Fruit fly (Drosophila melanogaster) whole organism, embryonic: ENCODE results near the gene fz.

Source experiments
- Aef1 ChIP-seq: fragments of 200-800 bp; sonication (Bioruptor generic); IDR thresholded peaks from 3 replicates; pipeline ENCODE4 v1.3.6; 2022; ENCODE audit warnings: missing biosample characterization, missing genetic modification characterization
- Atf-2 ChIP-seq: fragments of 200-800 bp; sonication (Bioruptor generic); optimal IDR thresholded peaks from 2 replicates; lab custom pipeline; 2016; ENCODE audit warnings: missing biosample characterization, missing genetic modification characterization
- Blimp-1 ChIP-seq: fragments of 200-800 bp; sonication (Bioruptor generic); optimal IDR thresholded peaks from 3 replicates; lab custom pipeline; 2018; ENCODE audit warnings: missing biosample characterization, missing genetic modification characterization, mild to moderate bottlenecking, moderate library complexity, missing genetic modification reagents
- C15 ChIP-seq: fragments of 200-800 bp; sonication (Bioruptor generic); IDR thresholded peaks from 3 replicates; pipeline ENCODE4 v1.3.6; 2022; ENCODE audit warnings: missing biosample characterization, missing genetic modification characterization
- CG10274 ChIP-seq: fragments of 200-800 bp; sonication (Bioruptor generic); optimal IDR thresholded peaks from 3 replicates; lab custom pipeline; 2017; ENCODE audit warnings: missing biosample characterization, mild to moderate bottlenecking, missing genetic modification characterization
- CG10366 ChIP-seq: fragments of 200-800 bp; sonication (Bioruptor generic); IDR thresholded peaks from 2 replicates; pipeline ENCODE4 v1.3.6; 2022; ENCODE audit warnings: missing biosample characterization, missing genetic modification characterization
- CG10979 ChIP-seq: fragments of 200-800 bp; sonication (Bioruptor generic); optimal IDR thresholded peaks from 2 replicates; lab custom pipeline; 2018; ENCODE audit warnings: missing biosample characterization, mild to moderate bottlenecking, missing genetic modification characterization, moderate library complexity
- CG11398 ChIP-seq: fragments of 200-800 bp; sonication (Bioruptor generic); optimal IDR thresholded peaks from 2 replicates; lab custom pipeline; 2016; ENCODE audit warnings: missing biosample characterization, missing genetic modification characterization
- CG11504 ChIP-seq: fragments of 200-800 bp; sonication (Bioruptor generic); optimal IDR thresholded peaks from 3 replicates; lab custom pipeline; 2019; ENCODE audit warnings: missing biosample characterization, mild to moderate bottlenecking, missing genetic modification characterization, moderate library complexity
- CG12391 ChIP-seq: fragments of 200-800 bp; sonication (Bioruptor generic); optimal IDR thresholded peaks from 3 replicates; lab custom pipeline; 2018; ENCODE audit warnings: missing biosample characterization, mild to moderate bottlenecking, missing genetic modification characterization, moderate library complexity
- CG13775 ChIP-seq: fragments of 200-800 bp; sonication (Bioruptor generic); optimal IDR thresholded peaks from 3 replicates; lab custom pipeline; 2017; ENCODE audit warnings: missing biosample characterization, mild to moderate bottlenecking, missing genetic modification characterization
- CG14050 ChIP-seq: fragments of 200-800 bp; sonication (Bioruptor generic); IDR thresholded peaks from 3 replicates; pipeline ENCODE4 v1.3.6; 2022; ENCODE audit warnings: missing biosample characterization, missing genetic modification characterization
- CG14710 ChIP-seq: fragments of 200-800 bp; sonication (Bioruptor generic); optimal IDR thresholded peaks from 3 replicates; lab custom pipeline; 2019; ENCODE audit warnings: missing biosample characterization, mild to moderate bottlenecking, missing genetic modification characterization, moderate library complexity
- CG17359 ChIP-seq: fragments of 200-800 bp; sonication (Bioruptor generic); optimal IDR thresholded peaks from 3 replicates; lab custom pipeline; 2018; ENCODE audit warnings: missing biosample characterization, mild to moderate bottlenecking, missing genetic modification characterization, moderate library complexity
- CG17361 ChIP-seq: fragments of 200-800 bp; sonication (Bioruptor generic); IDR thresholded peaks from 3 replicates; pipeline ENCODE4 v1.3.6; 2022; ENCODE audit warnings: missing biosample characterization, missing genetic modification characterization
- CG17802 ChIP-seq: fragments of 200-800 bp; sonication (Bioruptor generic); optimal IDR thresholded peaks from 2 replicates; lab custom pipeline; 2018; ENCODE audit warnings: missing biosample characterization, mild to moderate bottlenecking, missing genetic modification characterization, moderate library complexity
- CG18476 ChIP-seq: fragments of 200-800 bp; sonication (Bioruptor generic); optimal IDR thresholded peaks from 2 replicates; lab custom pipeline; 2016; ENCODE audit warnings: missing biosample characterization, mild to moderate bottlenecking, missing genetic modification characterization
- CG2116 ChIP-seq: fragments of 200-800 bp; sonication (Bioruptor generic); optimal IDR thresholded peaks from 3 replicates; lab custom pipeline; 2018; ENCODE audit warnings: missing biosample characterization, mild to moderate bottlenecking, missing genetic modification characterization
- CG2129 ChIP-seq: fragments of 200-800 bp; sonication (Bioruptor generic); IDR thresholded peaks from 2 replicates; pipeline ENCODE4 v1.3.6; 2022; ENCODE audit warnings: missing biosample characterization, missing genetic modification characterization; ENCODE audit not compliant: partially characterized antibody
- CG6689 ChIP-seq: fragments of 200-800 bp; sonication (Bioruptor generic); IDR thresholded peaks from 2 replicates; pipeline ENCODE4 v1.3.6; 2022; ENCODE audit warnings: missing biosample characterization, missing genetic modification characterization
- CG8290 ChIP-seq, 3 experiments: fragments of 200-800 bp; sonication (Bioruptor generic); optimal IDR thresholded peaks; 2 replicates each; lab custom pipeline; 2016 to 2019; ENCODE audit warnings: missing biosample characterization in 3 of 3, missing genetic modification characterization in 3 of 3, mild to moderate bottlenecking in 2 of 3, moderate library complexity in 1 of 3
- CG9437 ChIP-seq: fragments of 200-800 bp; sonication (Bioruptor generic); optimal IDR thresholded peaks from 2 replicates; lab custom pipeline; 2018; ENCODE audit warnings: missing biosample characterization, mild to moderate bottlenecking, missing genetic modification characterization
- Dip2 ChIP-seq: fragments of 200-800 bp; sonication (Bioruptor generic); IDR thresholded peaks from 2 replicates; pipeline ENCODE4 v1.3.6; 2022; ENCODE audit warnings: missing biosample characterization, missing genetic modification characterization
- Gsc ChIP-seq: fragments of 200-800 bp; sonication (Bioruptor generic); IDR thresholded peaks from 2 replicates; pipeline ENCODE4 v1.3.6; 2022; ENCODE audit warnings: missing biosample characterization, missing genetic modification characterization
- HHEX ChIP-seq: fragments of 200-800 bp; sonication (Bioruptor generic); optimal IDR thresholded peaks from 3 replicates; lab custom pipeline; 2017; ENCODE audit warnings: missing biosample characterization, mild to moderate bottlenecking, missing genetic modification characterization, missing genetic modification reagents
- HLH4C ChIP-seq: fragments of 200-800 bp; sonication (Bioruptor generic); IDR thresholded peaks from 3 replicates; pipeline ENCODE4 v1.3.6; 2022; ENCODE audit warnings: missing biosample characterization, missing genetic modification characterization; ENCODE audit not compliant: partially characterized antibody
- HmgZ ChIP-seq: fragments of 200-800 bp; sonication (Bioruptor generic); optimal IDR thresholded peaks from 2 replicates; lab custom pipeline; 2018; ENCODE audit warnings: missing biosample characterization, mild to moderate bottlenecking, missing genetic modification characterization
- Hr51 ChIP-seq, 2 experiments: fragments of 200-800 bp; sonication (Bioruptor generic); optimal IDR thresholded peaks; 2 replicates in 1 of 2; 3 replicates in 1 of 2; lab custom pipeline; 2016 to 2018; ENCODE audit warnings: missing biosample characterization in 2 of 2, missing genetic modification characterization in 2 of 2, mild to moderate bottlenecking in 1 of 2, moderate library complexity in 1 of 2
- Mrtf ChIP-seq: fragments of 200-800 bp; sonication (Bioruptor generic); IDR thresholded peaks from 3 replicates; pipeline ENCODE4 v1.3.6; 2022; ENCODE audit warnings: missing biosample characterization, missing genetic modification characterization
- Oaz ChIP-seq: fragments of 200-800 bp; sonication (Bioruptor generic); IDR thresholded peaks from 2 replicates; pipeline ENCODE4 v1.3.6; 2022; ENCODE audit warnings: missing biosample characterization, missing genetic modification characterization
- Side ChIP-seq: fragments of 200-800 bp; sonication (Bioruptor generic); optimal IDR thresholded peaks from 2 replicates; lab custom pipeline; 2016; ENCODE audit warnings: missing biosample characterization, missing genetic modification characterization
- Sin3A ChIP-seq: fragments of >200 bp; optimal IDR thresholded peaks from 2 replicates; lab custom pipeline; 2018
- bigmax ChIP-seq: fragments of 200-800 bp; sonication (Bioruptor generic); optimal IDR thresholded peaks from 2 replicates; lab custom pipeline; 2018; ENCODE audit warnings: missing biosample characterization, mild to moderate bottlenecking, missing genetic modification characterization
- crc ChIP-seq: fragments of 200-800 bp; sonication (Bioruptor generic); optimal IDR thresholded peaks from 2 replicates; lab custom pipeline; 2016; ENCODE audit warnings: missing biosample characterization, missing genetic modification characterization
- dmrt11E ChIP-seq: fragments of 200-800 bp; sonication (Bioruptor generic); optimal IDR thresholded peaks from 3 replicates; lab custom pipeline; 2018; ENCODE audit warnings: missing biosample characterization, mild to moderate bottlenecking, missing genetic modification characterization, moderate library complexity
- fd64A ChIP-seq: fragments of 200-800 bp; sonication (Bioruptor generic); optimal IDR thresholded peaks from 3 replicates; lab custom pipeline; 2018; ENCODE audit warnings: missing biosample characterization, mild to moderate bottlenecking, missing genetic modification characterization
- gce ChIP-seq: fragments of 200-800 bp; sonication (Bioruptor generic); IDR thresholded peaks from 3 replicates; pipeline ENCODE4 v1.3.6; 2022; ENCODE audit warnings: missing biosample characterization, missing genetic modification characterization
- grau ChIP-seq: fragments of 200-800 bp; optimal IDR thresholded peaks from 3 replicates; lab custom pipeline; 2019; ENCODE audit warnings: missing biosample characterization, mild to moderate bottlenecking, missing genetic modification characterization, moderate library complexity
- lab ChIP-seq: fragments of 200-800 bp; sonication (Bioruptor generic); optimal IDR thresholded peaks from 3 replicates; lab custom pipeline; 2017; ENCODE audit warnings: missing biosample characterization, missing genetic modification characterization, mild to moderate bottlenecking, moderate library complexity, missing genetic modification reagents
- lola ChIP-seq, 3 experiments: fragments of >200 bp in 2 of 3; fragments of 200-800 bp in 1 of 3; sonication (Bioruptor generic) in 1 of 3; optimal IDR thresholded peaks; 2 replicates each; lab custom pipeline; 2017 to 2019; ENCODE audit warnings: missing biosample characterization in 3 of 3, missing genetic modification characterization in 3 of 3, mild to moderate bottlenecking in 1 of 3, moderate library complexity in 1 of 3
- lov ChIP-seq, 2 experiments: fragments of 200-800 bp in 1 of 2; fragments of >200 bp in 1 of 2; sonication (Bioruptor generic) in 1 of 2; IDR thresholded peaks in 1 of 2; optimal IDR thresholded peaks in 1 of 2; 2 replicates in 1 of 2; 3 replicates in 1 of 2; pipeline versions ENCODE4 v1.3.6 to Lab custom; 2017 to 2022; ENCODE audit warnings: missing biosample characterization in 1 of 2, missing genetic modification characterization in 1 of 2
- pfk ChIP-seq: fragments of 200-800 bp; sonication (Bioruptor generic); optimal IDR thresholded peaks from 2 replicates; lab custom pipeline; 2018; ENCODE audit warnings: missing biosample characterization, mild to moderate bottlenecking, missing genetic modification characterization, moderate library complexity
- sens ChIP-seq: fragments of 200-800 bp; sonication (Bioruptor generic); peaks from one replicate; lab custom pipeline; 2016; ENCODE audit warnings: missing biosample characterization, missing genetic modification characterization
- seq ChIP-seq: fragments of 200-800 bp; sonication (Bioruptor generic); IDR thresholded peaks from 2 replicates; pipeline ENCODE4 v1.3.6; 2022; ENCODE audit warnings: missing biosample characterization, missing genetic modification characterization
- sqz ChIP-seq: fragments of 200-800 bp; sonication (Bioruptor generic); optimal IDR thresholded peaks from 3 replicates; lab custom pipeline; 2018; ENCODE audit warnings: missing biosample characterization, mild to moderate bottlenecking, missing genetic modification characterization
- tna ChIP-seq: fragments of 200-800 bp; sonication (Bioruptor generic); IDR thresholded peaks from 2 replicates; pipeline ENCODE4 v1.3.6; 2022; ENCODE audit warnings: missing biosample characterization, missing genetic modification characterization; ENCODE audit not compliant: partially characterized antibody
- trem ChIP-seq: fragments of 200-800 bp; optimal IDR thresholded peaks from 3 replicates; lab custom pipeline; 2019; ENCODE audit warnings: missing biosample characterization, mild to moderate bottlenecking, missing genetic modification characterization, moderate library complexity
- twi ChIP-seq: fragments of 200-800 bp; optimal IDR thresholded peaks from 2 replicates; lab custom pipeline; 2019; ENCODE audit warnings: missing biosample characterization, mild to moderate bottlenecking, missing genetic modification characterization, moderate library complexity

The fz gene

DNA sequence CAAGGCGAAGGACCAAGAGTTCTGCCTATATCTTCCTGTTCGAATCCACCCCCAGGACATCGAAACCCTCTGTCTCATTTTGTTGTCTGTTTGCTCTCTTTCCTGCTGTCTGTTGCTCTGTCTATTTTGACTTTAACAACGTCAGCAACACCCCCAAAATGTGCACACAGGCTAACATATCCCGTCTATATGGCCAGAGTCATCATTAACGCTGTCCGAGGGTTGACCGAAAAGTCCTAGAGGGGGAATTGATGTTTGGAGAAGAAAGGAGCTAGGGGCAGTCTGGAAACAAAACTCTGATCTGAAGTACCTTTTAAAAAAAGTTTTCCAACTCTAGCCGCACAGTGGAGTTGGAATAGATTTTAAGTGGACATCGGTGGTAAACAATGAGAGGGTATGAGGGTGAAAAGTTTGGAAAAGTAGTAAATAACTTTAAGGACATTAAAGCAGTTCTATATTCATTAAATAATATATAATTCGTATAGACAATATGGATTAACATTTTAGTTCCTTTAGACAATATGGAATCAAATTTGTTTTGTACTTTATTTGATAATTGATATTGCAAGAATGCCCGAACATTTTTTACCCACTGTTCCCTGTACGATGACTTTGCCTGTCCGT lies 26.7 kb downstream of the fz start (continued):
- no peak for TF ChIP-seq tna (GFP tag; lab: Robert Waterston, UW)
- peak; percentile 15 for TF ChIP-seq Blimp-1
- TF ChIP-seq crc (GFP tag; lab: Kevin White, UChicago) = no peak
- TF ChIP-seq Gsc = no peak
- no peak for TF ChIP-seq lov (optimal IDR thresholded peaks at IDR 0.05; lab: Kevin White, UChicago)
- no peak for TF ChIP-seq lov (GFP tag; IDR thresholded peaks at IDR 0.05; lab: Robert Waterston, UW)
- no peak for TF ChIP-seq Dip2 (GFP tag; lab: Robert Waterston, UW)
- TF ChIP-seq CG2116 (GFP tag; lab: Kevin White, UChicago) = no peak
- no peak for TF ChIP-seq Aef1 (GFP tag; lab: Robert Waterston, UW)
- no peak for TF ChIP-seq twi (tag; lab: Kevin White, UChicago)
- no peak for TF ChIP-seq HHEX (GFP tag; lab: Kevin White, UChicago)
- TF ChIP-seq Mrtf = no peak
- no peak for TF ChIP-seq CG9437 (GFP tag; lab: Kevin White, UChicago)
- TF ChIP-seq CG17802 = no peak
- peak in 1 of 3 experiments; percentile 38 for TF ChIP-seq lola (GFP tag; optimal IDR thresholded peaks at IDR 0.05; lab: Kevin White, UChicago)
- TF ChIP-seq C15 = no peak
- TF ChIP-seq Atf-2 (GFP tag; lab: Kevin White, UChicago) = no peak
- TF ChIP-seq CG11398 (GFP tag; lab: Kevin White, UChicago) = no peak
- no peak for TF ChIP-seq Sin3A (lab: Kevin White, UChicago)
- TF ChIP-seq sqz (GFP tag; lab: Kevin White, UChicago) = no peak
- TF ChIP-seq grau (tag; lab: Kevin White, UChicago) = peak; percentile 28
- TF ChIP-seq fd64A (GFP tag; lab: Kevin White, UChicago) = no peak
- TF ChIP-seq lab = peak; percentile 29
- TF ChIP-seq CG12391 (tag; lab: Kevin White, UChicago) = peak; percentile 29
- TF ChIP-seq CG8290 (GFP tag; optimal IDR thresholded peaks at IDR 0.05; lab: Kevin White, UChicago) = no peak
- no peak for TF ChIP-seq CG8290 (tag; optimal IDR thresholded peaks at IDR 0.05; lab: Kevin White, UChicago)
- TF ChIP-seq CG17359 (tag; lab: Kevin White, UChicago) = no peak
- no peak for TF ChIP-seq bigmax (GFP tag; lab: Kevin White, UChicago)
- TF ChIP-seq CG2129 (GFP tag; lab: Robert Waterston, UW) = no peak
- no peak for TF ChIP-seq HLH4C (GFP tag; lab: Robert Waterston, UW)
- TF ChIP-seq CG18476 (GFP tag; lab: Kevin White, UChicago) = peak; percentile 95
- no peak for TF ChIP-seq CG13775 (GFP tag; lab: Kevin White, UChicago)
- TF ChIP-seq HmgZ = no peak
- no peak for TF ChIP-seq CG14050 (GFP tag; lab: Robert Waterston, UW)
- peak; percentile 42 for TF ChIP-seq dmrt11E (tag; lab: Kevin White, UChicago)
- peak; percentile 5 for TF ChIP-seq CG14710 (tag; lab: Kevin White, UChicago)
- no peak; the same call in 1 of the 2 replicates for TF ChIP-seq CG6689
- TF ChIP-seq Hr51 (GFP tag; optimal IDR thresholded peaks at IDR 0.05; lab: Kevin White, UChicago) = peak in 1 of 2 experiments; percentile 35
- no peak for TF ChIP-seq pfk
- peak; percentile 23 for TF ChIP-seq CG10979 (tag; lab: Kevin White, UChicago)
- TF ChIP-seq Side = no peak
- TF ChIP-seq sens (GFP tag; lab: Kevin White, UChicago) = peak; percentile 79
- no peak for TF ChIP-seq Oaz
- TF ChIP-seq CG17361 (GFP tag; lab: Robert Waterston, UW) = 0 out of 3 replicates have a peak, but pooled peaks have one; percentile 40
- TF ChIP-seq CG10274 (GFP tag; lab: Kevin White, UChicago) = no peak
- TF ChIP-seq seq (GFP tag; lab: Robert Waterston, UW) = peak; percentile 33; the same call in 1 of the 2 replicates
- TF ChIP-seq gce (GFP tag; lab: Robert Waterston, UW) = no peak
- TF ChIP-seq CG11504 (tag; lab: Kevin White, UChicago) = peak; percentile 46
- no peak for TF ChIP-seq CG10366
- no peak for TF ChIP-seq trem
